Fruit fly (Drosophila melanogaster) whole organism, embryonic: ENCODE measurements around the gene Rrp1.

Experiments used
- Bgb ChIP-seq: fragments of 200-800 bp; sonication (Bioruptor generic); IDR thresholded peaks from 2 replicates; pipeline ENCODE4 v1.3.6; 2022; ENCODE audit warnings: missing biosample characterization, missing genetic modification characterization; ENCODE audit not compliant: partially characterized antibody
- BtbVII ChIP-seq: fragments of 200-800 bp; sonication (Bioruptor generic); optimal IDR thresholded peaks from 3 replicates; lab custom pipeline; 2017; ENCODE audit warnings: missing biosample characterization, mild to moderate bottlenecking, missing genetic modification characterization
- CG10147 ChIP-seq: fragments of 200-800 bp; sonication (Bioruptor generic); optimal IDR thresholded peaks from 2 replicates; lab custom pipeline; 2019; ENCODE audit warnings: missing biosample characterization, mild to moderate bottlenecking, missing genetic modification characterization, moderate library complexity
- CG10366 ChIP-seq: fragments of 200-800 bp; sonication (Bioruptor generic); IDR thresholded peaks from 2 replicates; pipeline ENCODE4 v1.3.6; 2022; ENCODE audit warnings: missing biosample characterization, missing genetic modification characterization
- CG13287 ChIP-seq: fragments of 200-800 bp; sonication (Bioruptor generic); IDR thresholded peaks from 2 replicates; pipeline ENCODE4 v1.3.6; 2022; ENCODE audit warnings: missing biosample characterization, missing genetic modification characterization; ENCODE audit not compliant: partially characterized antibody
- CG14710 ChIP-seq: fragments of 200-800 bp; sonication (Bioruptor generic); optimal IDR thresholded peaks from 3 replicates; lab custom pipeline; 2019; ENCODE audit warnings: missing biosample characterization, mild to moderate bottlenecking, missing genetic modification characterization, moderate library complexity
- CG17802 ChIP-seq: fragments of 200-800 bp; sonication (Bioruptor generic); optimal IDR thresholded peaks from 2 replicates; lab custom pipeline; 2018; ENCODE audit warnings: missing biosample characterization, mild to moderate bottlenecking, missing genetic modification characterization, moderate library complexity
- CG17829 ChIP-seq: fragments of 200-800 bp; optimal IDR thresholded peaks from 2 replicates; lab custom pipeline; 2019; ENCODE audit warnings: missing biosample characterization, mild to moderate bottlenecking, missing genetic modification characterization, moderate library complexity
- CG2129 ChIP-seq: fragments of 200-800 bp; sonication (Bioruptor generic); IDR thresholded peaks from 2 replicates; pipeline ENCODE4 v1.3.6; 2022; ENCODE audit warnings: missing biosample characterization, missing genetic modification characterization; ENCODE audit not compliant: partially characterized antibody
- CG2199 ChIP-seq: fragments of 200-800 bp; sonication (Bioruptor generic); IDR thresholded peaks from 3 replicates; pipeline ENCODE4 v1.3.6; 2022; ENCODE audit warnings: missing biosample characterization, missing genetic modification characterization
- CG2202 ChIP-seq: fragments of 200-800 bp; sonication (Bioruptor generic); optimal IDR thresholded peaks from 2 replicates; lab custom pipeline; 2018; ENCODE audit warnings: missing biosample characterization, mild to moderate bottlenecking, missing genetic modification characterization
- CG32767 ChIP-seq: fragments of 200-800 bp; sonication (Bioruptor generic); IDR thresholded peaks from 2 replicates; pipeline ENCODE4 v1.3.6; 2022; ENCODE audit warnings: missing biosample characterization, missing genetic modification characterization
- CG4424 ChIP-seq: fragments of 200-800 bp; sonication (Bioruptor generic); optimal IDR thresholded peaks from 3 replicates; lab custom pipeline; 2016; ENCODE audit warnings: missing biosample characterization, missing genetic modification characterization
- CG4730 ChIP-seq: fragments of 200-800 bp; sonication (Bioruptor generic); IDR thresholded peaks from 2 replicates; pipeline ENCODE4 v1.3.6; 2022; ENCODE audit warnings: missing biosample characterization, missing genetic modification characterization
- CG4820 ChIP-seq: fragments of 200-800 bp; sonication (Bioruptor generic); optimal IDR thresholded peaks from 3 replicates; lab custom pipeline; 2016; ENCODE audit warnings: missing biosample characterization, missing genetic modification characterization
- Chrac-16 ChIP-seq: fragments of 200-800 bp; sonication (Bioruptor generic); optimal IDR thresholded peaks from 3 replicates; lab custom pipeline; 2016; ENCODE audit warnings: missing biosample characterization, missing genetic modification characterization
- Dref ChIP-seq: fragments of 200-800 bp; sonication (Bioruptor generic); IDR thresholded peaks from 2 replicates; pipeline ENCODE4 v1.3.6; 2022; ENCODE audit warnings: missing biosample characterization, missing genetic modification characterization
- HLH3B ChIP-seq: fragments of 200-800 bp; sonication (Bioruptor generic); IDR thresholded peaks from 2 replicates; pipeline ENCODE4 v1.3.6; 2022; ENCODE audit warnings: missing biosample characterization, missing genetic modification characterization
- HLH4C ChIP-seq: fragments of 200-800 bp; sonication (Bioruptor generic); IDR thresholded peaks from 3 replicates; pipeline ENCODE4 v1.3.6; 2022; ENCODE audit warnings: missing biosample characterization, missing genetic modification characterization; ENCODE audit not compliant: partially characterized antibody
- Hmx ChIP-seq: fragments of 200-800 bp; sonication (Bioruptor generic); optimal IDR thresholded peaks from 2 replicates; lab custom pipeline; 2016; ENCODE audit warnings: missing biosample characterization, missing genetic modification characterization
- Hsf ChIP-seq: fragments of 200-800 bp; sonication (Bioruptor generic); optimal IDR thresholded peaks from 3 replicates; lab custom pipeline; 2016; ENCODE audit warnings: missing biosample characterization, missing genetic modification characterization
- MBD-R2 ChIP-seq: fragments of 200-800 bp; sonication (Bioruptor generic); IDR thresholded peaks from 2 replicates; pipeline ENCODE4 v1.3.6; 2022; ENCODE audit warnings: missing biosample characterization, missing genetic modification characterization
- MTF-1 ChIP-seq: fragments of 200-800 bp; sonication (Bioruptor generic); optimal IDR thresholded peaks from 2 replicates; lab custom pipeline; 2018; ENCODE audit warnings: missing biosample characterization, mild to moderate bottlenecking, missing genetic modification characterization, borderline replicate concordance
- Poxn ChIP-seq: fragments of 200-800 bp; sonication (Bioruptor generic); IDR thresholded peaks from 2 replicates; pipeline ENCODE4 v1.3.6; 2022; ENCODE audit warnings: missing biosample characterization, missing genetic modification characterization
- Ravus ChIP-seq: fragments of 200-800 bp; sonication (Bioruptor generic); IDR thresholded peaks from 2 replicates; pipeline ENCODE4 v1.3.6; 2022; ENCODE audit warnings: missing biosample characterization, missing genetic modification characterization
- abd-A ChIP-seq: fragments of 200-800 bp; sonication (Bioruptor generic); optimal IDR thresholded peaks from 3 replicates; lab custom pipeline; 2019; ENCODE audit warnings: missing biosample characterization, mild to moderate bottlenecking, missing genetic modification characterization, moderate library complexity
- bbx ChIP-seq: fragments of 200-800 bp; sonication (Bioruptor generic); IDR thresholded peaks from 2 replicates; pipeline ENCODE4 v1.3.6; 2022; ENCODE audit warnings: missing biosample characterization, missing genetic modification characterization; ENCODE audit not compliant: partially characterized antibody
- bcd ChIP-seq: fragments of 200-800 bp; sonication (Bioruptor generic); optimal IDR thresholded peaks from 2 replicates; lab custom pipeline; 2017; ENCODE audit warnings: missing biosample characterization, mild to moderate bottlenecking, missing genetic modification characterization
- br ChIP-seq: fragments of >200 bp; optimal IDR thresholded peaks from 2 replicates; lab custom pipeline; 2017
- cwo ChIP-seq: fragments of 200-800 bp; sonication (Bioruptor generic); optimal IDR thresholded peaks from 3 replicates; lab custom pipeline; 2017; ENCODE audit warnings: missing biosample characterization, missing genetic modification characterization, mild to moderate bottlenecking, moderate library complexity, missing genetic modification reagents
- dan ChIP-seq: fragments of 200-800 bp; sonication (Bioruptor generic); IDR thresholded peaks from 2 replicates; pipeline ENCODE4 v1.3.6; 2022; ENCODE audit warnings: missing biosample characterization, missing genetic modification characterization
- ems ChIP-seq: fragments of 200-800 bp; sonication (Bioruptor generic); optimal IDR thresholded peaks from 3 replicates; lab custom pipeline; 2016; ENCODE audit warnings: missing biosample characterization, missing genetic modification characterization
- fd64A ChIP-seq: fragments of 200-800 bp; sonication (Bioruptor generic); optimal IDR thresholded peaks from 3 replicates; lab custom pipeline; 2018; ENCODE audit warnings: missing biosample characterization, mild to moderate bottlenecking, missing genetic modification characterization
- gsb-n ChIP-seq: fragments of 200-800 bp; sonication (Bioruptor generic); optimal IDR thresholded peaks from 3 replicates; lab custom pipeline; 2018; ENCODE audit warnings: missing biosample characterization, mild to moderate bottlenecking, missing genetic modification characterization
- h ChIP-seq: fragments of >200 bp; optimal IDR thresholded peaks from 2 replicates; lab custom pipeline; 2017
- hb ChIP-seq: fragments of 200-800 bp; sonication (Bioruptor generic); IDR thresholded peaks from 3 replicates; pipeline ENCODE4 v1.3.6; 2022; ENCODE audit warnings: missing biosample characterization, missing genetic modification characterization; ENCODE audit not compliant: partially characterized antibody
- lab ChIP-seq: fragments of 200-800 bp; sonication (Bioruptor generic); optimal IDR thresholded peaks from 3 replicates; lab custom pipeline; 2017; ENCODE audit warnings: missing biosample characterization, missing genetic modification characterization, mild to moderate bottlenecking, moderate library complexity, missing genetic modification reagents
- nerfin-2 ChIP-seq: fragments of 200-800 bp; sonication (Bioruptor generic); IDR thresholded peaks from 2 replicates; pipeline ENCODE4 v1.3.6; 2022; ENCODE audit warnings: missing biosample characterization, missing genetic modification characterization; ENCODE audit not compliant: partially characterized antibody
- oc ChIP-seq: fragments of 200-800 bp; sonication (Bioruptor generic); optimal IDR thresholded peaks from 2 replicates; lab custom pipeline; 2018; ENCODE audit warnings: missing biosample characterization, mild to moderate bottlenecking, missing genetic modification characterization, moderate library complexity
- otp ChIP-seq: fragments of 200-800 bp; sonication (Bioruptor generic); IDR thresholded peaks from 3 replicates; pipeline ENCODE4, ENCODE4 v1.3.6; 2022; ENCODE audit warnings: missing biosample characterization, missing genetic modification characterization
- p53 ChIP-seq: fragments of 200-800 bp; sonication (Bioruptor generic); optimal IDR thresholded peaks from 2 replicates; lab custom pipeline; 2016; ENCODE audit warnings: missing biosample characterization, missing genetic modification characterization
- phol ChIP-seq: fragments of 200-800 bp; sonication (Bioruptor generic); optimal IDR thresholded peaks from 3 replicates; lab custom pipeline; 2018; ENCODE audit warnings: missing biosample characterization, mild to moderate bottlenecking, missing genetic modification characterization, moderate library complexity
- row ChIP-seq: fragments of 200-800 bp; sonication (Bioruptor generic); IDR thresholded peaks from 3 replicates; pipeline ENCODE4 v1.3.6; 2022; ENCODE audit warnings: missing biosample characterization, missing genetic modification characterization
- sc ChIP-seq, 3 experiments: fragments of >200 bp in 2 of 3; fragments of 200-800 bp in 1 of 3; sonication (Bioruptor generic) in 1 of 3; optimal IDR thresholded peaks; 2 replicates in 2 of 3; 3 replicates in 1 of 3; lab custom pipeline; 2017; ENCODE audit warnings: mild to moderate bottlenecking in 1 of 3, missing biosample characterization in 1 of 3, missing genetic modification characterization in 1 of 3, missing genetic modification reagents in 1 of 3
- shn ChIP-seq: fragments of 200-800 bp; sonication (Bioruptor generic); optimal IDR thresholded peaks from 3 replicates; lab custom pipeline; 2016; ENCODE audit warnings: missing biosample characterization, missing genetic modification characterization
- sqz ChIP-seq: fragments of 200-800 bp; sonication (Bioruptor generic); optimal IDR thresholded peaks from 3 replicates; lab custom pipeline; 2018; ENCODE audit warnings: missing biosample characterization, mild to moderate bottlenecking, missing genetic modification characterization
- ssp ChIP-seq: fragments of 200-800 bp; sonication (Bioruptor generic); IDR thresholded peaks from 2 replicates; pipeline ENCODE4 v1.3.6; 2022; ENCODE audit warnings: missing biosample characterization, missing genetic modification characterization
- ttk ChIP-seq: fragments of 200-800 bp; sonication (Bioruptor generic); IDR thresholded peaks from 2 replicates; pipeline ENCODE4 v2.1.2; 2022; ENCODE audit warnings: missing biosample characterization, missing genetic modification characterization
- unpg ChIP-seq: fragments of 200-800 bp; sonication (Bioruptor generic); optimal IDR thresholded peaks from 3 replicates; lab custom pipeline; 2018; ENCODE audit warnings: missing biosample characterization, mild to moderate bottlenecking, missing genetic modification characterization, moderate library complexity
- zen2 ChIP-seq: fragments of 200-800 bp; sonication (Bioruptor generic); IDR thresholded peaks from 3 replicates; pipeline ENCODE4 v1.3.6; 2022; ENCODE audit warnings: missing biosample characterization, missing genetic modification characterization; ENCODE audit not compliant: partially characterized antibody

The Rrp1 gene

dm6 chr2L:3003399-3003798 is 31.1 kb upstream of the Rrp1 start (continued):
- peak; percentile 12 for TF ChIP-seq CG4820 (GFP tag; lab: Kevin White, UChicago)
- no peak for TF ChIP-seq Ravus
- TF ChIP-seq MBD-R2: no peak
- peak; percentile 15 for TF ChIP-seq CG14710 (tag; lab: Kevin White, UChicago)
- TF ChIP-seq BtbVII (GFP tag; lab: Kevin White, UChicago): peak; percentile 24
- TF ChIP-seq row (GFP tag; lab: Robert Waterston, UW): peak; percentile 51; the same call in 2 of the 3 replicates
- no peak for TF ChIP-seq nerfin-2 (GFP tag; lab: Robert Waterston, UW)
- no peak for TF ChIP-seq dan (GFP tag; lab: Robert Waterston, UW)
- no peak for TF ChIP-seq sc (optimal IDR thresholded peaks at IDR 0.05; lab: Kevin White, UChicago)
- peak; percentile 8 for TF ChIP-seq sc (GFP tag; optimal IDR thresholded peaks at IDR 0.05; lab: Kevin White, UChicago)
- TF ChIP-seq CG4424 (GFP tag; lab: Kevin White, UChicago): no peak
- TF ChIP-seq unpg (GFP tag; lab: Kevin White, UChicago): peak; percentile 69
- no peak for TF ChIP-seq cwo (GFP tag; lab: Kevin White, UChicago)
- no peak for TF ChIP-seq Dref
- TF ChIP-seq Chrac-16 (GFP tag; lab: Kevin White, UChicago): no peak
- no peak for TF ChIP-seq hb
- TF ChIP-seq CG4730 (GFP tag; lab: Robert Waterston, UW): no peak
- peak; percentile 14; the same call in 1 of the 2 replicates for TF ChIP-seq ttk (GFP tag; lab: Robert Waterston, UW)
- no peak for TF ChIP-seq CG10147 (GFP tag; lab: Kevin White, UChicago)
- TF ChIP-seq bcd (GFP tag; lab: Kevin White, UChicago): peak; percentile 1
- no peak for TF ChIP-seq Hmx (GFP tag; lab: Kevin White, UChicago)
- peak; percentile 4 for TF ChIP-seq CG2202
- no peak for TF ChIP-seq zen2
- TF ChIP-seq bbx (GFP tag; lab: Robert Waterston, UW): no peak
- peak; percentile 62 for TF ChIP-seq oc (tag; lab: Kevin White, UChicago)
- TF ChIP-seq gsb-n: peak; percentile 62
- peak; percentile 66 for TF ChIP-seq phol (tag; lab: Kevin White, UChicago)
- TF ChIP-seq MTF-1 (GFP tag; lab: Kevin White, UChicago): no peak
- no peak for TF ChIP-seq h (lab: Kevin White, UChicago)
- no peak for TF ChIP-seq Hsf (GFP tag; lab: Kevin White, UChicago)
- TF ChIP-seq sqz (GFP tag; lab: Kevin White, UChicago): peak; percentile 61
- TF ChIP-seq CG17829 (tag; lab: Kevin White, UChicago): peak; percentile 27
- TF ChIP-seq lab (GFP tag; lab: Kevin White, UChicago): peak; percentile 51
- TF ChIP-seq CG2199 (GFP tag; lab: Robert Waterston, UW): no peak
- TF ChIP-seq CG32767: 0 out of 2 replicates have a peak, but pooled peaks have one; percentile 13
- TF ChIP-seq CG17802 (tag; lab: Kevin White, UChicago): no peak
- TF ChIP-seq otp (GFP tag; lab: Robert Waterston, UW): peak; percentile 58; the same call in 1 of the 3 replicates
- TF ChIP-seq Poxn: no peak
- peak; percentile 52 for TF ChIP-seq fd64A (GFP tag; lab: Kevin White, UChicago)
- no peak for TF ChIP-seq p53 (GFP tag; lab: Kevin White, UChicago)
- TF ChIP-seq abd-A (tag; lab: Kevin White, UChicago): no peak
- peak; percentile 14 for TF ChIP-seq ems (GFP tag; lab: Kevin White, UChicago)
- no peak for TF ChIP-seq shn (GFP tag; lab: Kevin White, UChicago)
- TF ChIP-seq HLH4C (GFP tag; lab: Robert Waterston, UW): no peak
- TF ChIP-seq CG2129: no peak
- no peak for TF ChIP-seq br (lab: Kevin White, UChicago)
- TF ChIP-seq CG10366 (GFP tag; lab: Robert Waterston, UW): peak; percentile 40; the same call in 1 of the 2 replicates
- no peak for TF ChIP-seq ssp (GFP tag; lab: Robert Waterston, UW)
- TF ChIP-seq Bgb (GFP tag; lab: Robert Waterston, UW): no peak
- no peak for TF ChIP-seq CG13287
- TF ChIP-seq HLH3B: peak; percentile 61
